Fruit fly (Drosophila melanogaster): ENCODE measurements around the gene PRL-1.

The PRL-1 gene

dm6 chr2L:16216298-16216697 is 41.1 kb downstream of the PRL-1 start:
- TF ChIP-seq tai (GFP tag; optimal IDR thresholded peaks at IDR 0.05) (no peak), psq (GFP tag; optimal IDR thresholded peaks at IDR 0.05) (no peak), Myc (optimal IDR thresholded peaks at IDR 0.05) (no peak), Dfd (GFP tag; optimal IDR thresholded peaks at IDR 0.05) (no peak), foxo (GFP tag; optimal IDR thresholded peaks at IDR 0.05) (no peak), Vsx2 (GFP tag; optimal IDR thresholded peaks at IDR 0.05; ENCODE audit: partially characterized antibody) (no peak), sv (GFP tag; optimal IDR thresholded peaks at IDR 0.05) (no peak), br (GFP tag; optimal IDR thresholded peaks at IDR 0.05) (no peak), sage (GFP tag; optimal IDR thresholded peaks at IDR 0.05) (no peak), rgr (GFP tag; optimal IDR thresholded peaks at IDR 0.05) (no peak), Sp1 (GFP tag; optimal IDR thresholded peaks at IDR 0.05) (no peak), ey (GFP tag; optimal IDR thresholded peaks at IDR 0.05) (no peak), dsf (GFP tag; optimal IDR thresholded peaks at IDR 0.05; ENCODE audit: borderline replicate concordance) (no peak)

dm6 chr2L:16211159-16211558 is 46.2 kb downstream of the PRL-1 start, which contains the start of gene CG31819:
TSS of gene CG31819 (plus strand) at chr2L:16211459.
- TF ChIP-seq Hnf4 (GFP tag; optimal IDR thresholded peaks at IDR 0.05) (no peak), Sp1 (GFP tag; optimal IDR thresholded peaks at IDR 0.05) (no peak), ey (GFP tag; optimal IDR thresholded peaks at IDR 0.05) (no peak), Mio (GFP tag; optimal IDR thresholded peaks at IDR 0.05) (no peak), fru (GFP tag; optimal IDR thresholded peaks at IDR 0.05) (no peak), sage (GFP tag; optimal IDR thresholded peaks at IDR 0.05) (no peak), Vsx2 (GFP tag; optimal IDR thresholded peaks at IDR 0.05; ENCODE audit: partially characterized antibody) (no peak), Abd-B (GFP tag; optimal IDR thresholded peaks at IDR 0.05) (no peak), foxo (GFP tag; optimal IDR thresholded peaks at IDR 0.05) (no peak), CG9705 (GFP tag; optimal IDR thresholded peaks at IDR 0.05) (no peak), h (GFP tag; optimal IDR thresholded peaks at IDR 0.05) (no peak), Dif (GFP tag; optimal IDR thresholded peaks at IDR 0.05; ENCODE audit: partially characterized antibody) (no peak)

- no peak for TF ChIP-seq br (GFP tag; optimal IDR thresholded peaks at IDR 0.05)
- TF ChIP-seq CG32264 (GFP tag; optimal IDR thresholded peaks at IDR 0.05) = no peak
- no peak for TF ChIP-seq ey (GFP tag; optimal IDR thresholded peaks at IDR 0.05)
- no peak for TF ChIP-seq Hr78 (GFP tag; optimal IDR thresholded peaks at IDR 0.05)
- TF ChIP-seq CrebA (GFP tag; optimal IDR thresholded peaks at IDR 0.05; ENCODE audit: borderline replicate concordance) = no peak
- no peak for TF ChIP-seq h (GFP tag; optimal IDR thresholded peaks at IDR 0.05)
- TF ChIP-seq usp (GFP tag; optimal IDR thresholded peaks at IDR 0.05) = no peak
- no peak for TF ChIP-seq jim (GFP tag; optimal IDR thresholded peaks at IDR 0.05)
- no peak for TF ChIP-seq lola (GFP tag; optimal IDR thresholded peaks at IDR 0.05)
- no peak for TF ChIP-seq Hnf4 (GFP tag; optimal IDR thresholded peaks at IDR 0.05)
- no peak for TF ChIP-seq HLH106 (tag; optimal IDR thresholded peaks at IDR 0.05)
- no peak for TF ChIP-seq dsf (GFP tag; optimal IDR thresholded peaks at IDR 0.05; ENCODE audit: borderline replicate concordance)
- no peak for TF ChIP-seq brk (GFP tag; optimal IDR thresholded peaks at IDR 0.05)
- TF ChIP-seq Dif (GFP tag; optimal IDR thresholded peaks at IDR 0.05; ENCODE audit: partially characterized antibody) = no peak
- no peak for TF ChIP-seq sage (GFP tag; optimal IDR thresholded peaks at IDR 0.05)
- TF ChIP-seq psq (GFP tag; optimal IDR thresholded peaks at IDR 0.05) = no peak
- no peak for TF ChIP-seq foxo (GFP tag; optimal IDR thresholded peaks at IDR 0.05)
- no peak for TF ChIP-seq Dfd (GFP tag; optimal IDR thresholded peaks at IDR 0.05)
- no peak for TF ChIP-seq Jra (GFP tag; optimal IDR thresholded peaks at IDR 0.05)
- no peak for TF ChIP-seq CG9705 (GFP tag; optimal IDR thresholded peaks at IDR 0.05)
These were observed 59.3 kb downstream of the PRL-1 start for dm6 chr2L:16198150-16198549.

Data from whole organism, wandering third instar larva.